Worm (Caenorhabditis elegans): ENCODE measurements around the gene T07F10.3.

- TF ChIP-seq dao-5 (tag; optimal IDR thresholded peaks at IDR 0.05) (no peak), him-1 (tag; optimal IDR thresholded peaks at IDR 0.05) (no peak), W03F9.2 (tag; optimal IDR thresholded peaks at IDR 0.05) (no peak)
Measured at ce11 chrV:12904054-12904453, 34.2 kb upstream of the T07F10.3 start, which contains the start of gene ttr-27.
